Worm (Caenorhabditis elegans): ENCODE measurements around the gene Y39B6A.33.
"Not testable (repeated sequence)": the region's sequence is repeated elsewhere in the genome, so short reads cannot be mapped to it uniquely, and the experiment has no call there.

- TF ChIP-seq cog-1 (tag; optimal IDR thresholded peaks at IDR 0.05); ztf-29 (GFP tag; IDR thresholded peaks at IDR 0.05); T22C8.4 (GFP tag; IDR thresholded peaks at IDR 0.05): not testable (repeated sequence)
These were observed 21.7 kb upstream of the Y39B6A.33 start for ce11 chrV:18980091-18980490.
